Worm (Caenorhabditis elegans) whole organism, L2 larva: Measurements from ENCODE around the gene sri-20.

Experiments
- ZK546.5 ChIP-seq: sonication (generic microtip); optimal IDR thresholded peaks from 2 replicates; lab custom pipeline; 2017; ENCODE audit warnings: missing biosample characterization, missing genetic modification characterization
- unc-62 ChIP-seq: fragments of 150-350 bp; optimal IDR thresholded peaks from 2 replicates; lab custom pipeline; 2014; ENCODE audit warnings: missing biosample characterization, missing genetic modification reagents, missing genetic modification characterization

- TF ChIP-seq ZK546.5 (tag; lab: Kevin White, UChicago) (no peak), unc-62 (GFP tag; lab: Kevin White, UChicago) (no peak)
Measured at ce11 chrV:10323537-10323936, 44.8 kb upstream of the sri-20 start.
